Fruit fly (Drosophila melanogaster): ENCODE data around the gene LManII.

Gene LManII

DNA sequence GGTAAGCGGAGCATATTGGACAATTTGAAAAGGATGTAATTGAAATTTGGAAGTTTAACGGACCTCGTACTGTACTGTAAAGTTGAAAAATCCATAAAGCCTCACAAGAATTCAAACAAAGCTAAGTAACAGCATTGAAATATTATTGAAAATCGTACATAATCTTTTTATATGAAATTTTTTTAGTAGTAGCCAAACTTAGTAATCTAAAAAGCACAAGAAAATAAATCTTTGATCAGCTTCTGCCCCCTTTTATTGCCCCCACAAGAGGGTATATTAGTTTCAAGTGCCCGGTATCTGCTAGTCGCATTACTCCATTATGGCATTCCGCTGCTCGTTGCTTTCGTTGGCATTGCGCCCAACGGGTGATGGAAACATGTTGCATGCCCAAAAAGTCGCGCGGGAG, 9.4 kb downstream of the LManII start (continued):
- TF ChIP-seq Dref (GFP tag; IDR thresholded peaks at IDR 0.05) (no peak), Elba2 (GFP tag; optimal IDR thresholded peaks at IDR 0.05) (no peak), BtbVII (GFP tag; optimal IDR thresholded peaks at IDR 0.05) (peak; percentile 46), CG3847 (GFP tag; IDR thresholded peaks at IDR 0.05) (0 out of 2 replicates have a peak, but pooled peaks have one; percentile 26), NfI (GFP tag; optimal IDR thresholded peaks at IDR 0.05) (no peak), Six4 (GFP tag; optimal IDR thresholded peaks at IDR 0.05) (peak; percentile 60), slou (GFP tag; optimal IDR thresholded peaks at IDR 0.05) (no peak), CG30020 (tag; optimal IDR thresholded peaks at IDR 0.05) (no peak), az2 (GFP tag; optimal IDR thresholded peaks at IDR 0.05) (peak; percentile 60), CG17385 (GFP tag; optimal IDR thresholded peaks at IDR 0.05) (peak; percentile 42), CG11696 (GFP tag; IDR thresholded peaks at IDR 0.05) (no peak), Hand (GFP tag; optimal IDR thresholded peaks at IDR 0.05) (no peak), insv (GFP tag; optimal IDR thresholded peaks at IDR 0.05) (no peak), pb (GFP tag; optimal IDR thresholded peaks at IDR 0.05) (peak; percentile 1), z (GFP tag; IDR thresholded peaks at IDR 0.05) (no peak), usp (GFP tag; optimal IDR thresholded peaks at IDR 0.05) (no peak), lbe (GFP tag; optimal IDR thresholded peaks at IDR 0.05) (no peak), D19A (tag; optimal IDR thresholded peaks at IDR 0.05) (peak; percentile 64), ab (GFP tag; optimal IDR thresholded peaks at IDR 0.05) (no peak), CG16815 (GFP tag; optimal IDR thresholded peaks at IDR 0.05) (peak; percentile 57), pnt (GFP tag; optimal IDR thresholded peaks at IDR 0.05) (peak; percentile 35), dimm (GFP tag; IDR thresholded peaks at IDR 0.05) (no peak), kah (GFP tag; optimal IDR thresholded peaks at IDR 0.05) (peak; percentile 16), CG8359 (GFP tag; optimal IDR thresholded peaks at IDR 0.05; ENCODE audit: borderline replicate concordance) (peak; percentile 27), emc (GFP tag; optimal IDR thresholded peaks at IDR 0.05) (no peak), CG12659 (GFP tag; optimal IDR thresholded peaks at IDR 0.05) (peak; percentile 57), CG9727 (GFP tag; optimal IDR thresholded peaks at IDR 0.05) (peak; percentile 72), vvl (GFP tag; IDR thresholded peaks at IDR 0.05) (no peak; the same call in 1 of the 2 replicates), Fer1 (GFP tag; optimal IDR thresholded peaks at IDR 0.05) (no peak), peb (GFP tag; IDR thresholded peaks at IDR 0.05) (no peak), CG5180 (GFP tag; optimal IDR thresholded peaks at IDR 0.05) (peak; percentile 82), CG31441 (GFP tag; IDR thresholded peaks at IDR 0.05) (peak; percentile 78), CG13296 (GFP tag; optimal IDR thresholded peaks at IDR 0.05) (no peak), Deaf1 (tag; optimal IDR thresholded peaks at IDR 0.05) (no peak), CG7839 (tag; optimal IDR thresholded peaks at IDR 0.05) (peak; percentile 78), HLHmδ (GFP tag; optimal IDR thresholded peaks at IDR 0.05) (no peak), tna (GFP tag; IDR thresholded peaks at IDR 0.05; ENCODE audit: partially characterized antibody) (no peak), en (GFP tag; optimal IDR thresholded peaks at IDR 0.05) (peak; percentile 1), hbn (GFP tag; IDR thresholded peaks at IDR 0.05; ENCODE audit: partially characterized antibody) (no peak), CG3281 (GFP tag; optimal IDR thresholded peaks at IDR 0.05) (peak; percentile 40), CG17568 (GFP tag; optimal IDR thresholded peaks at IDR 0.05) (no peak), zen (tag; optimal IDR thresholded peaks at IDR 0.05) (peak; percentile 16), Kr (GFP tag; optimal IDR thresholded peaks at IDR 0.05) (no peak), Mrtf (GFP tag; IDR thresholded peaks at IDR 0.05) (0 out of 3 replicates have a peak, but pooled peaks have one; percentile 46), CG8281 (tag; optimal IDR thresholded peaks at IDR 0.05) (peak; percentile 23), CG7556 (GFP tag; optimal IDR thresholded peaks at IDR 0.05) (peak; percentile 69), CG2678 (tag; optimal IDR thresholded peaks at IDR 0.05) (no peak), CG10267 (tag; optimal IDR thresholded peaks at IDR 0.05) (peak; percentile 58)

Measured in whole organism, embryonic.